Worm (Caenorhabditis elegans) whole organism, L2 larva: Measurements from ENCODE around the gene spr-2.

ENCODE experiments used
- C34F6.9 ChIP-seq: fragments of 150-350 bp; optimal IDR thresholded peaks from 2 replicates; lab custom pipeline; 2014; ENCODE audit warnings: missing biosample characterization, missing genetic modification characterization
- F13H6.1 ChIP-seq: sonication (generic microtip); optimal IDR thresholded peaks from 2 replicates; lab custom pipeline; 2016; ENCODE audit warnings: missing genetic modification characterization, missing compliant biosample characterization
- R02D3.7 ChIP-seq: fragments of 150-350 bp; optimal IDR thresholded peaks from 2 replicates; lab custom pipeline; 2014; ENCODE audit warnings: missing biosample characterization, missing genetic modification characterization
- ZK546.5 ChIP-seq: sonication (generic microtip); optimal IDR thresholded peaks from 2 replicates; lab custom pipeline; 2017; ENCODE audit warnings: missing biosample characterization, missing genetic modification characterization
- alr-1 ChIP-seq: fragments of 150-350 bp; optimal IDR thresholded peaks from 2 replicates; lab custom pipeline; 2014; ENCODE audit warnings: missing biosample characterization, missing genetic modification characterization
- ama-1 ChIP-seq: fragments of 150-350 bp; optimal IDR thresholded peaks from 2 replicates; lab custom pipeline; 2018; ENCODE audit warnings: inconsistent platforms
- blmp-1 ChIP-seq: sonication (generic microtip); optimal IDR thresholded peaks from 2 replicates; lab custom pipeline; 2017; ENCODE audit warnings: missing genetic modification characterization, mild to moderate bottlenecking, missing compliant biosample characterization, antibody characterized with exemption, moderate library complexity; ENCODE audit not compliant: insufficient read depth
- ceh-16 ChIP-seq: fragments of 150-350 bp; optimal IDR thresholded peaks from 2 replicates; lab custom pipeline; 2014; ENCODE audit warnings: missing biosample characterization, missing genetic modification characterization
- ceh-82 ChIP-seq: fragments of 150-350 bp; optimal IDR thresholded peaks from 2 replicates; lab custom pipeline; 2014; ENCODE audit warnings: missing biosample characterization, missing genetic modification characterization
- crh-2 ChIP-seq: sonication (generic microtip); optimal IDR thresholded peaks from 2 replicates; lab custom pipeline; 2017; ENCODE audit warnings: missing biosample characterization, missing genetic modification characterization
- dmd-4 ChIP-seq: sonication (generic microtip); optimal IDR thresholded peaks from 2 replicates; lab custom pipeline; 2017; ENCODE audit warnings: missing biosample characterization, missing genetic modification characterization
- elt-1 ChIP-seq: fragments of 150-350 bp; optimal IDR thresholded peaks from 2 replicates; lab custom pipeline; 2014; ENCODE audit warnings: missing biosample characterization, missing genetic modification characterization
- elt-3 ChIP-seq: sonication (generic microtip); optimal IDR thresholded peaks from 2 replicates; lab custom pipeline; 2017; ENCODE audit warnings: missing biosample characterization, missing genetic modification characterization
- fos-1 ChIP-seq: fragments of 150-350 bp; optimal IDR thresholded peaks from 2 replicates; lab custom pipeline; 2014; ENCODE audit warnings: missing biosample characterization, missing genetic modification characterization
- gmeb-1 ChIP-seq: fragments of 150-350 bp; optimal IDR thresholded peaks from 2 replicates; lab custom pipeline; 2014; ENCODE audit warnings: missing biosample characterization, missing genetic modification characterization
- lin-13 ChIP-seq: fragments of 150-350 bp; optimal IDR thresholded peaks from 2 replicates; lab custom pipeline; 2014; ENCODE audit warnings: missing biosample characterization, missing genetic modification reagents, missing genetic modification characterization
- lin-39 ChIP-seq: fragments of 150-350 bp; optimal IDR thresholded peaks from 2 replicates; lab custom pipeline; 2014; ENCODE audit warnings: missing biosample characterization, missing genetic modification reagents, missing genetic modification characterization
- lsy-2 ChIP-seq, 2 experiments: fragments of 150-350 bp in 1 of 2; sonication (generic microtip) in 1 of 2; optimal IDR thresholded peaks; 2 replicates each; lab custom pipeline; 2014 to 2017; ENCODE audit warnings: missing biosample characterization in 2 of 2, missing genetic modification characterization in 2 of 2
- mbf-1 ChIP-seq: sonication (generic microtip); optimal IDR thresholded peaks from 2 replicates; lab custom pipeline; 2017; ENCODE audit warnings: missing biosample characterization, missing genetic modification characterization
- mdl-1 ChIP-seq, 2 experiments: fragments of 150-350 bp in 1 of 2; sonication (generic microtip) in 1 of 2; optimal IDR thresholded peaks; 2 replicates each; lab custom pipeline; 2017; ENCODE audit warnings: missing biosample characterization in 2 of 2, missing genetic modification characterization in 2 of 2
- nhr-10 ChIP-seq: sonication (generic microtip); optimal IDR thresholded peaks from 2 replicates; lab custom pipeline; 2017; ENCODE audit warnings: missing biosample characterization, missing genetic modification characterization
- nhr-11 ChIP-seq: fragments of 150-350 bp; optimal IDR thresholded peaks from 2 replicates; lab custom pipeline; 2014; ENCODE audit warnings: missing biosample characterization, missing genetic modification characterization
- nhr-21 ChIP-seq: fragments of 150-350 bp; optimal IDR thresholded peaks from 2 replicates; lab custom pipeline; 2014; ENCODE audit warnings: missing biosample characterization, missing genetic modification characterization
- nhr-23 ChIP-seq: fragments of 150-350 bp; optimal IDR thresholded peaks from 2 replicates; lab custom pipeline; 2014; ENCODE audit warnings: missing biosample characterization, missing genetic modification reagents, missing genetic modification characterization
- nhr-237 ChIP-seq: fragments of 150-350 bp; optimal IDR thresholded peaks from 2 replicates; lab custom pipeline; 2014; ENCODE audit warnings: missing biosample characterization, missing genetic modification characterization
- nhr-6 ChIP-seq: fragments of 150-350 bp; optimal IDR thresholded peaks from 2 replicates; lab custom pipeline; 2014; ENCODE audit warnings: missing biosample characterization, missing genetic modification characterization
- nhr-77 ChIP-seq: fragments of 150-350 bp; optimal IDR thresholded peaks from 2 replicates; lab custom pipeline; 2014; ENCODE audit warnings: missing biosample characterization, missing genetic modification characterization
- peb-1 ChIP-seq: fragments of 150-350 bp; optimal IDR thresholded peaks from 2 replicates; lab custom pipeline; 2014; ENCODE audit warnings: missing biosample characterization, missing genetic modification characterization
- skn-1 ChIP-seq: sonication (generic microtip); optimal IDR thresholded peaks from 2 replicates; lab custom pipeline; 2017; ENCODE audit warnings: missing biosample characterization, missing genetic modification characterization
- sma-9 ChIP-seq, 2 experiments: fragments of 150-350 bp in 1 of 2; sonication (generic microtip) in 1 of 2; optimal IDR thresholded peaks; 2 replicates each; lab custom pipeline; 2014 to 2016; ENCODE audit warnings: missing genetic modification characterization in 2 of 2, mild to moderate bottlenecking in 1 of 2, missing biosample characterization in 1 of 2, missing compliant biosample characterization in 1 of 2, missing genetic modification reagents in 1 of 2, moderate library complexity in 1 of 2
- unc-39 ChIP-seq: fragments of 150-350 bp; optimal IDR thresholded peaks from 2 replicates; lab custom pipeline; 2014; ENCODE audit warnings: missing biosample characterization, missing genetic modification characterization
- unc-55 ChIP-seq: fragments of 150-350 bp; sonication (generic microtip); optimal IDR thresholded peaks from 3 replicates; lab custom pipeline; 2014; ENCODE audit warnings: missing biosample characterization, missing genetic modification reagents, missing genetic modification characterization
- unc-62 ChIP-seq: fragments of 150-350 bp; optimal IDR thresholded peaks from 2 replicates; lab custom pipeline; 2014; ENCODE audit warnings: missing biosample characterization, missing genetic modification reagents, missing genetic modification characterization
- ztf-1 ChIP-seq: fragments of 200-800 bp; sonication (Bioruptor generic); conservative IDR thresholded peaks from 2 replicates; pipeline ENCODE4 v1.3.6; 2022; ENCODE audit warnings: missing genetic modification characterization, missing compliant biosample characterization
- ztf-11 ChIP-seq: sonication (generic microtip); optimal IDR thresholded peaks from 2 replicates; lab custom pipeline; 2017; ENCODE audit warnings: missing biosample characterization, missing genetic modification characterization

Gene spr-2

ce11 chrIV:8918790-8919189 lies 27.5 kb downstream of the spr-2 start, which contains the start of gene rap-1:
rap-1 (minus strand) TSS chrIV:8918890.
- TF ChIP-seq ztf-11 (tag; lab: Kevin White, UChicago), result no peak
- no peak for TF ChIP-seq ztf-1 (GFP tag; lab: Robert Waterston, UW)
- no peak for TF ChIP-seq skn-1
- TF ChIP-seq lsy-2 (tag; optimal IDR thresholded peaks at IDR 0.05; lab: Kevin White, UChicago), result no peak
- no peak for TF ChIP-seq F13H6.1 (tag; lab: Kevin White, UChicago)
- TF ChIP-seq nhr-21, result no peak
- no peak for TF ChIP-seq lin-39 (tag; lab: Kevin White, UChicago)
- TF ChIP-seq gmeb-1, result no peak
- no peak for TF ChIP-seq peb-1 (tag; lab: Kevin White, UChicago)
- TF ChIP-seq R02D3.7 (tag; lab: Kevin White, UChicago), result no peak
- no peak for TF ChIP-seq ZK546.5 (tag; lab: Kevin White, UChicago)
- no peak for TF ChIP-seq ceh-82 (tag; lab: Kevin White, UChicago)
- no peak for TF ChIP-seq blmp-1 (tag; lab: Kevin White, UChicago)
- TF ChIP-seq mbf-1 (tag; lab: Kevin White, UChicago), result no peak
- TF ChIP-seq sma-9 (GFP tag; optimal IDR thresholded peaks at IDR 0.05; lab: Kevin White, UChicago), result no peak
- TF ChIP-seq sma-9 (tag; optimal IDR thresholded peaks at IDR 0.05; lab: Kevin White, UChicago), result no peak

ce11 chrIV:8920284-8920806 lies 29.1 kb downstream of the spr-2 start:
- TF ChIP-seq unc-55 (peak; percentile 6), nhr-11 (tag; lab: Kevin White, UChicago) (no peak), crh-2 (tag; lab: Kevin White, UChicago) (peak; percentile 4), sma-9 (GFP tag; optimal IDR thresholded peaks at IDR 0.05; lab: Kevin White, UChicago) (peak; percentile 28), sma-9 (tag; optimal IDR thresholded peaks at IDR 0.05; lab: Kevin White, UChicago) (no peak), C34F6.9 (tag; lab: Kevin White, UChicago) (peak; percentile 28), nhr-21 (peak; percentile 13), F13H6.1 (tag; lab: Kevin White, UChicago) (peak; percentile 38), unc-62 (GFP tag; lab: Kevin White, UChicago) (no peak), ztf-11 (tag; lab: Kevin White, UChicago) (no peak), lin-13 (GFP tag; lab: Kevin White, UChicago) (peak; percentile 29), fos-1 (tag; lab: Kevin White, UChicago) (peak; percentile 12), lsy-2 (tag; optimal IDR thresholded peaks at IDR 0.05; lab: Kevin White, UChicago) (peak in 1 of 2 experiments; percentile 49)
- TF ChIP-seq, all 48 proteins: peak for 9

ce11 chrIV:8921166-8921565 lies 29.9 kb downstream of the spr-2 start:
- TF ChIP-seq ama-1 (lab: Kevin White, UChicago), result no peak
- no peak for TF ChIP-seq unc-62 (GFP tag; lab: Kevin White, UChicago)
- no peak for TF ChIP-seq elt-3 (tag; lab: Kevin White, UChicago)
- no peak for TF ChIP-seq mbf-1 (tag; lab: Kevin White, UChicago)
- TF ChIP-seq nhr-10, result no peak
- TF ChIP-seq nhr-6 (tag; lab: Kevin White, UChicago), result no peak
- no peak for TF ChIP-seq nhr-237 (tag; lab: Kevin White, UChicago)
- TF ChIP-seq elt-1 (tag; lab: Kevin White, UChicago), result no peak
- no peak for TF ChIP-seq nhr-77 (tag; lab: Kevin White, UChicago)
- peak; percentile 14 for TF ChIP-seq fos-1 (tag; lab: Kevin White, UChicago)
- no peak for TF ChIP-seq alr-1
- peak; percentile 35 for TF ChIP-seq C34F6.9 (tag; lab: Kevin White, UChicago)
- TF ChIP-seq unc-55, result no peak
- TF ChIP-seq dmd-4 (tag; lab: Kevin White, UChicago), result no peak
- TF ChIP-seq lin-39 (tag; lab: Kevin White, UChicago), result no peak
- no peak for TF ChIP-seq ZK546.5 (tag; lab: Kevin White, UChicago)
- no peak for TF ChIP-seq ceh-82 (tag; lab: Kevin White, UChicago)
- TF ChIP-seq nhr-23 (tag; lab: Kevin White, UChicago), result no peak
- TF ChIP-seq unc-39 (tag; lab: Kevin White, UChicago), result no peak
- no peak for TF ChIP-seq nhr-11 (tag; lab: Kevin White, UChicago)
- no peak for TF ChIP-seq peb-1 (tag; lab: Kevin White, UChicago)
- no peak for TF ChIP-seq gmeb-1
- TF ChIP-seq nhr-21, result no peak
- TF ChIP-seq mdl-1 (tag; optimal IDR thresholded peaks at IDR 0.05; lab: Kevin White, UChicago), result no peak
- TF ChIP-seq sma-9 (GFP tag; optimal IDR thresholded peaks at IDR 0.05; lab: Kevin White, UChicago), result peak; percentile 0
- TF ChIP-seq sma-9 (tag; optimal IDR thresholded peaks at IDR 0.05; lab: Kevin White, UChicago), result no peak
- TF ChIP-seq ceh-16 (tag; lab: Kevin White, UChicago), result no peak
- TF ChIP-seq, all 48 proteins: peak for 3
